Worm (Caenorhabditis elegans): ENCODE results near the gene F37C4.6.

ce11 chrIV:3854606-3855005, 23.5 kb downstream of the F37C4.6 start:
- TF ChIP-seq eyg-1 (tag; optimal IDR thresholded peaks at IDR 0.05) = no peak
- no peak for TF ChIP-seq pha-4 (tag; optimal IDR thresholded peaks at IDR 0.05)
- no peak for TF ChIP-seq C08G9.2 (tag; optimal IDR thresholded peaks at IDR 0.05)
- no peak for TF ChIP-seq fax-1 (tag; optimal IDR thresholded peaks at IDR 0.05)
- no peak for TF ChIP-seq mec-3 (tag; optimal IDR thresholded peaks at IDR 0.05; ENCODE audit: borderline replicate concordance)
- TF ChIP-seq ama-1 (optimal IDR thresholded peaks at IDR 0.05) = no peak
- no peak for TF ChIP-seq gmeb-2 (tag; optimal IDR thresholded peaks at IDR 0.05)
- TF ChIP-seq lin-11 (tag; optimal IDR thresholded peaks at IDR 0.05) = no peak
- no peak for TF ChIP-seq dmd-4 (tag; optimal IDR thresholded peaks at IDR 0.05; ENCODE audit: borderline replicate concordance)
- no peak for TF ChIP-seq unc-86 (tag; optimal IDR thresholded peaks at IDR 0.05)
